Worm (Caenorhabditis elegans): ENCODE measurements around the gene Y11D7A.3.
"Not testable (repeated sequence)": the region's sequence is repeated elsewhere in the genome, so short reads cannot be mapped to it uniquely, and the experiment has no call there.

DNA sequence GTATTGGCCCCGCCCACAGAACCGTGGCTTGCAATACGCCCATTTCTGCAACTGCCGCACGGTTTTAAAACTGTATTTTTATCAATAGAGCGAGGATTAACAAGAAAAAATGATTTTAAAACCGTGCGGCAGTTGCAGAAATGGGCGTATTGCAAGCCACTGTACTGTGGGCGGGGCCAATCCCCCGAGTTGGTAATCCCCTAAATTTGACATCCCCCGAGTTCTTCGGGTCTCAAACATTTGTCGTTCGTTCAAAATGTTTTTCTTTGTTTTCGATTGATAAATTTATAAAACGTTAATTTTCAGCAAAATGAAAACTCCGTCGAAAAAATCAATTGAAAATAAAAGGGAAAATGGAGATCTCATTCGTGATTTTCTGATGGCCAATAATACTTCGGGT lies 16.3 kb downstream of the Y11D7A.3 start, which contains the start of gene Y11D7A.7:
- TF ChIP-seq mep-1 (tag; optimal IDR thresholded peaks at IDR 0.05); elt-1 (tag; optimal IDR thresholded peaks at IDR 0.05; ENCODE audit: borderline replicate concordance, insufficient read depth); snpc-4 (tag; optimal IDR thresholded peaks at IDR 0.05); blmp-1 (tag; optimal IDR thresholded peaks at IDR 0.05); lin-13 (tag; optimal IDR thresholded peaks at IDR 0.05); elt-3 (tag; optimal IDR thresholded peaks at IDR 0.05); ztf-11 (tag; optimal IDR thresholded peaks at IDR 0.05); mls-2 (tag; optimal IDR thresholded peaks at IDR 0.05); nhr-237 (tag; optimal IDR thresholded peaks at IDR 0.05); unc-39 (tag; optimal IDR thresholded peaks at IDR 0.05); nhr-76 (tag; optimal IDR thresholded peaks at IDR 0.05); sptf-1 (tag; optimal IDR thresholded peaks at IDR 0.05); lsy-2 (tag; optimal IDR thresholded peaks at IDR 0.05): not testable (repeated sequence)
